Worm (Caenorhabditis elegans) whole organism, L1 larva: ENCODE measurements around the gene C36B7.6.

ENCODE experiments used
- Y116A8C.19 ChIP-seq: sonication (generic microtip); optimal IDR thresholded peaks from 2 replicates; lab custom pipeline; 2016; ENCODE audit warnings: missing compliant biosample characterization, missing genetic modification characterization, borderline replicate concordance
- ama-1 ChIP-seq: fragments of 150-350 bp; optimal IDR thresholded peaks from 2 replicates; lab custom pipeline; 2014
- blmp-1 ChIP-seq: fragments of 150-350 bp; optimal IDR thresholded peaks from 2 replicates; lab custom pipeline; 2014; ENCODE audit warnings: missing biosample characterization, missing genetic modification characterization
- ceh-90 ChIP-seq: sonication (generic microtip); optimal IDR thresholded peaks from 2 replicates; lab custom pipeline; 2016; ENCODE audit warnings: missing genetic modification characterization, missing compliant biosample characterization
- ces-1 ChIP-seq: fragments of 150-350 bp; optimal IDR thresholded peaks from 2 replicates; lab custom pipeline; 2014; ENCODE audit warnings: missing biosample characterization, missing genetic modification reagents, missing genetic modification characterization
- dsc-1 ChIP-seq: sonication (generic microtip); optimal IDR thresholded peaks from 2 replicates; lab custom pipeline; 2016; ENCODE audit warnings: mild to moderate bottlenecking, missing genetic modification characterization, missing compliant biosample characterization
- efl-1 ChIP-seq, 4 experiments: fragments of 150-350 bp; optimal IDR thresholded peaks in 3 of 4; peaks in 1 of 4; 1 replicate in 1 of 4; 2 replicates in 3 of 4; lab custom pipeline; 2014; ENCODE audit warnings: missing biosample characterization in 2 of 4, missing genetic modification characterization in 2 of 4, missing genetic modification reagents in 2 of 4
- fkh-8 ChIP-seq: sonication (generic microtip); optimal IDR thresholded peaks from 2 replicates; lab custom pipeline; 2016; ENCODE audit warnings: mild to moderate bottlenecking, missing genetic modification characterization, missing compliant biosample characterization
- grh-1 ChIP-seq: fragments of 200-800 bp; sonication (Bioruptor generic); IDR thresholded peaks from 2 replicates; pipeline ENCODE4 v1.3.6; 2022; ENCODE audit warnings: missing genetic modification reagents, missing genetic modification characterization, missing compliant biosample characterization
- hlh-4 ChIP-seq: sonication (generic microtip); optimal IDR thresholded peaks from 2 replicates; lab custom pipeline; 2016; ENCODE audit warnings: mild to moderate bottlenecking, missing genetic modification characterization, missing compliant biosample characterization
- irx-1 ChIP-seq: sonication (generic microtip); optimal IDR thresholded peaks from 2 replicates; lab custom pipeline; 2016; ENCODE audit warnings: missing genetic modification characterization, missing compliant biosample characterization
- jun-1 ChIP-seq: fragments of 150-350 bp; optimal IDR thresholded peaks from 2 replicates; lab custom pipeline; 2014; ENCODE audit warnings: missing biosample characterization, missing genetic modification reagents, missing genetic modification characterization
- lin-14 ChIP-seq: fragments of 200-800 bp; sonication (Bioruptor generic); optimal IDR thresholded peaks from 2 replicates; lab custom pipeline; 2018; ENCODE audit warnings: mild to moderate bottlenecking, missing genetic modification characterization, moderate library complexity, missing compliant biosample characterization
- lin-15B ChIP-seq: fragments of 150-350 bp; sonication (generic microtip); optimal IDR thresholded peaks from 3 replicates; lab custom pipeline; 2014; ENCODE audit warnings: missing biosample characterization, missing genetic modification characterization
- lin-39 ChIP-seq: fragments of 150-350 bp; optimal IDR thresholded peaks from 2 replicates; lab custom pipeline; 2014; ENCODE audit warnings: missing biosample characterization, missing genetic modification reagents, missing genetic modification characterization
- lir-3 ChIP-seq: sonication (generic microtip); optimal IDR thresholded peaks from 2 replicates; lab custom pipeline; 2016; ENCODE audit warnings: mild to moderate bottlenecking, missing genetic modification characterization, moderate library complexity, missing compliant biosample characterization; ENCODE audit not compliant: poor library complexity
- mdl-1 ChIP-seq, 2 experiments: fragments of 150-350 bp; optimal IDR thresholded peaks; 2 replicates each; lab custom pipeline; 2014 to 2017; ENCODE audit warnings: missing biosample characterization in 2 of 2, missing genetic modification characterization in 2 of 2, inconsistent platforms in 1 of 2
- mef-2 ChIP-seq: fragments of 150-350 bp; optimal IDR thresholded peaks from 2 replicates; lab custom pipeline; 2014; ENCODE audit warnings: missing biosample characterization, missing genetic modification characterization
- mep-1 ChIP-seq: fragments of 150-350 bp; optimal IDR thresholded peaks from 2 replicates; lab custom pipeline; 2014; ENCODE audit warnings: missing biosample characterization, missing genetic modification characterization
- nhr-28 ChIP-seq: fragments of 150-350 bp; optimal IDR thresholded peaks from 2 replicates; lab custom pipeline; 2014; ENCODE audit warnings: missing biosample characterization, missing genetic modification characterization
- nhr-71 ChIP-seq: sonication (generic microtip); optimal IDR thresholded peaks from 2 replicates; lab custom pipeline; 2016; ENCODE audit warnings: mild to moderate bottlenecking, missing genetic modification characterization, moderate library complexity, missing compliant biosample characterization
- nhr-77 ChIP-seq: fragments of 150-350 bp; optimal IDR thresholded peaks from 2 replicates; lab custom pipeline; 2014; ENCODE audit warnings: missing biosample characterization, missing genetic modification characterization
- nhr-85 ChIP-seq: sonication (generic microtip); peaks from one replicate; lab custom pipeline; 2016; ENCODE audit warnings: missing genetic modification characterization, inconsistent platforms, missing compliant biosample characterization
- rnt-1 ChIP-seq: sonication (generic microtip); optimal IDR thresholded peaks from 2 replicates; lab custom pipeline; 2016; ENCODE audit warnings: mild to moderate bottlenecking, missing genetic modification characterization, moderate library complexity, missing compliant biosample characterization
- snu-23 ChIP-seq: sonication (generic microtip); optimal IDR thresholded peaks from 2 replicates; lab custom pipeline; 2016; ENCODE audit warnings: missing genetic modification characterization, missing compliant biosample characterization
- sptf-1 ChIP-seq: fragments of 150-350 bp; optimal IDR thresholded peaks from 2 replicates; lab custom pipeline; 2014; ENCODE audit warnings: missing biosample characterization, missing genetic modification characterization
- unc-30 ChIP-seq: sonication (generic microtip); optimal IDR thresholded peaks from 2 replicates; lab custom pipeline; 2017; ENCODE audit warnings: missing biosample characterization, missing genetic modification characterization
- xbp-1 ChIP-seq: sonication (generic microtip); optimal IDR thresholded peaks from 2 replicates; lab custom pipeline; 2016; ENCODE audit warnings: missing genetic modification characterization, missing compliant biosample characterization
- ztf-11 ChIP-seq, 2 experiments: sonication (generic microtip); optimal IDR thresholded peaks; 2 replicates each; lab custom pipeline; 2016 to 2017; ENCODE audit warnings: missing genetic modification characterization in 2 of 2, missing biosample characterization in 1 of 2, missing compliant biosample characterization in 1 of 2
- ztf-4 ChIP-seq: fragments of 150-350 bp; optimal IDR thresholded peaks from 2 replicates; lab custom pipeline; 2014; ENCODE audit warnings: missing biosample characterization, missing genetic modification characterization

C36B7.6 gene

DNA sequence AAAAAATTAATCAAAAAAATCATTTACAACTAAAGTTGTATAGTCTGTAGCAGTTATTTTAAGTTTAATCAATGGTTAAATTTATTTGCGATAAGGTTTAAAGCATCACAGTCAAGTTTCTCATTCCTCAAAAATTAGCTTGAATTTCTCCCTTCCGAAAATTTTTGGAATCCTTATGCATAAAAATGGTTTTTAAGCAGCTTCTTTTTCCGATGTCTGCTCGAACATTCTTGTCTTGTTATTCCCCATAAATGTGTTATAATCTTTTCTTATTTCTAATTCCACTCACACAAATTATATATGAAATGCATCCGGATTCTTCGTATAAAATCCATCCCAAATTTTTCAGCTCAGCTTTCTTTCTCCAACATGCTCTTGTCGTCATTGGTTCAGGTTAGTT is 1.3 kb upstream of the C36B7.6 start, which contains the start of gene C36B7.3:
Gene C36B7.3 (plus strand): TSS at position 301 of the 400 bp plus-strand sequence.
- TF ChIP-seq dsc-1 (tag; lab: Kevin White, UChicago) (peak; percentile 3), ceh-90 (tag; lab: Kevin White, UChicago) (no peak)

DNA sequence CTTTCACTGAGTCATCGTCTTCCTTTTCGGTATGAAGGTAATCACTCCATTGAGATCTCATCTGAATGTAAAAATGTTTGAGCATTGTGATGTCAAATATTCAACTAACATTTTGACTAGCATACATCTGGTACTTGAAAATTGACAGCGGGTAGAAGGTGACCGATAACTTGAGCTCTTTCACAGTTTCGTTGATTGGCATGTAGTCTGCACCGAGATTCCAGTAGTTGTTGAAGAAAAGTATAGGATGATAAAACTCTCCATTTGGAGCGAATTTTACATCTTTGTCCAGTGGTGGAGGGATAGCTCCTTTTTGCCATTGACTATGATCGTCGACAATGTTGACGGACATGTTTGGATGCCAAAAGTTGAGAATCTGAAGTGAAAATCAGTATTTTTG is 1.1 kb downstream of the C36B7.6 start:
- TF ChIP-seq nhr-85 (tag; lab: Kevin White, UChicago) (no peak), efl-1 (optimal IDR thresholded peaks at IDR 0.05; lab: Kevin White, UChicago) (no peak), efl-1 (GFP tag; optimal IDR thresholded peaks at IDR 0.05 in 1 of 2; lab: Kevin White, UChicago) (peak in 1 of 2 experiments; percentile 84)

DNA sequence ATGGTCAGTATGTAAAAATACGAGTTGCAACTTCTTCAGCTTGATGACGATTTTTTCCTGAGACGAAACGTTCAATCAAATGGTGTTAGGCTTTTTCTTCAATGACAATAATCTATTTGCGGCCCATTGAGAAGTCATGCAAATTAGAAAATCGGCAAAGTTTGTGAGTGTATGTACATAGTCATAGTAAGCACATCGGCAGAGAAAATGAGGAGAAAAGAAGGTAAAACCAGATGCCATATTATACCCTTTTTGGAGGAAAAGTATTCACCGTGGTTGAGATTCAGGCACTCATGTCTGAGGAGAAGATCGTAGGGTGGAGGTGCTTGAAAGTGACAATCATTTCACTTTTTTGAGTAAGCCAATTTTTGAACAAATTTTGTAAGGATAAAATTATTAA is 3.8 kb downstream of the C36B7.6 start, which contains the start of gene C36B7.5:
Gene C36B7.5 (minus strand): TSS at position 101 of the 400 bp plus-strand sequence.
- TF ChIP-seq mef-2 (tag; lab: Kevin White, UChicago) (no peak), mdl-1 (tag; optimal IDR thresholded peaks at IDR 0.05; lab: Kevin White, UChicago) (no peak), ztf-4 (tag; lab: Kevin White, UChicago) (no peak), xbp-1 (tag; lab: Kevin White, UChicago) (no peak), Y116A8C.19 (tag; lab: Kevin White, UChicago) (no peak), hlh-4 (no peak), sptf-1 (tag; lab: Kevin White, UChicago) (no peak)

DNA sequence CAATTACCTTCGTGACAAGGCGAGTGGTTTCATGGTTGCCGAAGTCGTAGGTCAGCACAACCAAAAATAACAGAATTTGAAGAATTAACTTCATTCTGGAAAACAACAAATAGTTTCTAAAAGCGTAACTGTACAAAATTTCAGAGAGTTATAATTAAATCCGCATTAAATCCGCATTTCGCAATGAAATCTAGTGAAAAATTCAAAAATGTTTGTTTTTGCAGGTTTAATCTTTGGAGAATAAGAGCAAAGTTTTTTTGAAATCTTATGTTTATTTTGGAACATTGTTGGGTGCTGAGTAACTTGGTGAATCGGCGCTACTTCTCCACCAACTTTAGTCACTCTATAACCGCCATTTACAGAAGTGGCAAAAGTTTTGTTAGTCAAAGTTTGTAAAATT is 14.2 kb downstream of the C36B7.6 start, which contains the start of gene C36B7.4:
Gene C36B7.4 (minus strand): TSS at position 101 of the 400 bp plus-strand sequence.
- TF ChIP-seq ces-1 (GFP tag; lab: Kevin White, UChicago): no peak
- no peak for TF ChIP-seq blmp-1 (tag; lab: Kevin White, UChicago)
- TF ChIP-seq fkh-8 (tag; lab: Kevin White, UChicago): no peak
- no peak for TF ChIP-seq lir-3
- TF ChIP-seq grh-1 (GFP tag; lab: Robert Waterston, UW): no peak
- no peak for TF ChIP-seq unc-30
- TF ChIP-seq nhr-85 (tag; lab: Kevin White, UChicago): no peak
- TF ChIP-seq snu-23 (GFP tag; lab: Kevin White, UChicago): no peak
- TF ChIP-seq ztf-11 (tag; optimal IDR thresholded peaks at IDR 0.05; lab: Kevin White, UChicago): no peak
- TF ChIP-seq mep-1 (tag; lab: Kevin White, UChicago): no peak
- no peak for TF ChIP-seq sptf-1 (tag; lab: Kevin White, UChicago)

DNA sequence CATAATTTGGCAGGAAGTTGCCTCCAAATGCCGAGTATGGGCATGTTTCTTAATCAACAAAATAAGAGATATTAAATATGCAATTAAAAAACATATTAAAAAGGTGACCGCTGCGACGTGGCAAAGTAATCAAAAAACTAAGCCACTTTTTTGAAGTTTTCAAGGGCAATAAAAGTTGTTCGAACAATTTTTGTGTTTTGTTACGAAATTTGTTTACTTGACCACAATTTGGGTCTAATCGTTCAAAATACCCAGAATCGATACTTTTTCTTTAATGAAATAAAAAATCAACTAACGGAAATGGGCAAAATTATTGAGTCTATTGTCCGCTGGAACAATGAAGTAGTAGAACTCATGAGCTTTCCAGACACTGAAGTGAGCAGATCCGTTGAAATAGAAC is 15.1 kb downstream of the C36B7.6 start, which contains the start of gene Y1B5A.1:
Gene Y1B5A.1 (plus strand): TSS at position 301 of the 400 bp plus-strand sequence.
- no peak for TF ChIP-seq nhr-77 (tag; lab: Kevin White, UChicago)
- no peak for TF ChIP-seq lin-15B
- TF ChIP-seq ama-1 (lab: Kevin White, UChicago): no peak
- TF ChIP-seq nhr-28 (tag; lab: Kevin White, UChicago): no peak

DNA sequence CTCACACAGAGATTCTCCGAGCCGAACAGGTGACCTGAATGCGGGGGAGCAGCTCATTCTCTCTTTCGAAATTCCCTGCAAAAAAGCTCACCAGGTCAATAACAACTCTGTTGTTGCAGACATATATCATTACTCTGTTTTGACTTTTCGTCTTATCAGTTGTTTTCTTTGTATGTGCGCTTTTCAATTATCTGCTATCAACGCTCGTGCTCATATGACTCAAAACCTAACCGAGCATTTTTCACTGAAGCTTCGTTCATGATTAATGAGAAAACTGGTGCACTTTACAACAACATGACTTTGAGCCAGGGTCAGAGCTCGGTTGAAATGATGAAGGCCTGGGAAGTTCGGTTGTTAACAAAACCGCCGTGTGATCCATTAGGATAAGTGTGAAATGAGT is 23.7 kb downstream of the C36B7.6 start:
- TF ChIP-seq lin-14 (GFP tag; lab: Kevin White, UChicago) (peak; percentile 83), rnt-1 (tag; lab: Kevin White, UChicago) (peak; percentile 57), irx-1 (tag; lab: Kevin White, UChicago) (no peak), lin-39 (peak; percentile 80), nhr-71 (peak; percentile 54), mef-2 (tag; lab: Kevin White, UChicago) (no peak), efl-1 (optimal IDR thresholded peaks at IDR 0.05; lab: Kevin White, UChicago) (no peak), efl-1 (GFP tag; optimal IDR thresholded peaks at IDR 0.05 in 1 of 2; lab: Kevin White, UChicago) (peak in 1 of 2 experiments; percentile 83), xbp-1 (tag; lab: Kevin White, UChicago) (peak; percentile 34)

DNA sequence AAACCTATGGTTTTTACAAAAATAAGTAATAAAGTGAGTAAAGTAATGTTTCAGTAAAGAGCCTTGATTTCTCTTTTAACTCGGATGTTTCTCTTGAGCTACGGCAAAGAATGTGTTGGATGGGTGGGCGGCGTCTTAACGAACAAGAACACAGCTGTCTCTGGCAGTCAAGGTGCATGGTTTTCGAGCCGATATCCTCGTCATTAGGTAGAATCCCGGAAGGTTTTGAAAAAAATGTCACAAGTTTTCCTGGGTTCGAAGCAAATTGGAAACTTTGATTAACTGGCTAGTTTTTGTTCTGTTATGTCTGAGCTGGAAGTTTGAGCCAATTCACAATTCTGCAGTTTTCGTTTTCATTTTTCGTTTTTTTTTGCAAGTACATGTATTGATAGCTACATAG is 24.9 kb downstream of the C36B7.6 start, which contains the start of gene B0403.6:
Gene B0403.6 (minus strand): TSS at position 101 of the 400 bp plus-strand sequence.
- peak; percentile 23 for TF ChIP-seq lin-14 (GFP tag; lab: Kevin White, UChicago)
- no peak for TF ChIP-seq jun-1
